Worm (Caenorhabditis elegans): ENCODE results near the gene T25G12.11.
"Not testable (repeated sequence)": the region's sequence is repeated elsewhere in the genome, so short reads cannot be mapped to it uniquely, and the experiment has no call there.

Gene T25G12.11

ce11 chrX:17255750-17256149 is 18.4 kb upstream of the T25G12.11 start:
- TF ChIP-seq dve-1 (tag; optimal IDR thresholded peaks at IDR 0.05; ENCODE audit: insufficient read depth) (peak; percentile 86), hlh-11 (tag; optimal IDR thresholded peaks at IDR 0.05) (peak; percentile 41), tra-1 (GFP tag; IDR thresholded peaks at IDR 0.05) (0 out of 2 replicates have a peak, but pooled peaks have one; percentile 66), nhr-48 (tag; optimal IDR thresholded peaks at IDR 0.05) (peak; percentile 56), dmd-6 (GFP tag; IDR thresholded peaks at IDR 0.05) (peak; percentile 74), pha-4 (GFP tag; IDR thresholded peaks at IDR 0.05) (peak; percentile 57), daf-16 (GFP tag; optimal IDR thresholded peaks at IDR 0.05) (peak in 1 of 2 experiments; percentile 19), daf-16 (tag; optimal IDR thresholded peaks at IDR 0.05) (peak; percentile 40), nhr-102 (tag; optimal IDR thresholded peaks at IDR 0.05) (peak; percentile 60)
- not testable (repeated sequence) for TF ChIP-seq pha-4 (tag; optimal IDR thresholded peaks at IDR 0.05)

ce11 chrX:17247260-17247659 is 9.9 kb upstream of the T25G12.11 start:
- TF ChIP-seq aha-1 (tag): peak; percentile 95
- TF ChIP-seq daf-16 (GFP tag; optimal IDR thresholded peaks at IDR 0.05): no peak
- TF ChIP-seq daf-16 (tag; optimal IDR thresholded peaks at IDR 0.05): peak; percentile 27
- TF ChIP-seq unc-130 (GFP tag; optimal IDR thresholded peaks at IDR 0.05): no peak

ce11 chrX:17243053-17243452 is 5.7 kb upstream of the T25G12.11 start, which contains the start of gene T25G12.13:
TSS of gene T25G12.13 (plus strand) at chrX:17243353.
- TF ChIP-seq nhr-28 (tag; optimal IDR thresholded peaks at IDR 0.05) (peak; percentile 39), fkh-10 (GFP tag; optimal IDR thresholded peaks at IDR 0.05) (no peak), lim-7 (GFP tag; IDR thresholded peaks at IDR 0.05) (no peak), zip-11 (GFP tag; IDR thresholded peaks at IDR 0.05) (no peak), daf-19 (GFP tag; conservative IDR thresholded peaks at IDR 0.05) (no peak), vab-7 (GFP tag; IDR thresholded peaks at IDR 0.05) (no peak), nhr-42 (GFP tag; IDR thresholded peaks at IDR 0.05) (no peak)

- TF ChIP-seq daf-16 (GFP tag; optimal IDR thresholded peaks at IDR 0.05): peak in 1 of 2 experiments; percentile 80
- peak; percentile 98 for TF ChIP-seq daf-16 (tag; optimal IDR thresholded peaks at IDR 0.05)
- peak; percentile 44 for TF ChIP-seq dmd-6 (GFP tag; IDR thresholded peaks at IDR 0.05)
- no peak for TF ChIP-seq dmd-8 (GFP tag; IDR thresholded peaks at IDR 0.05)
- TF ChIP-seq nhr-28 (tag; optimal IDR thresholded peaks at IDR 0.05): peak; percentile 52
- TF ChIP-seq egl-27 (tag; optimal IDR thresholded peaks at IDR 0.05): no peak
- peak in 1 of 2 experiments; percentile 3 for TF ChIP-seq hif-1 (tag; optimal IDR thresholded peaks at IDR 0.05)
- peak; percentile 43 for TF ChIP-seq hlh-30 (tag; optimal IDR thresholded peaks at IDR 0.05; ENCODE audit: insufficient read depth)
- peak in 1 of 2 experiments; percentile 87 for TF ChIP-seq unc-62 (GFP tag; optimal IDR thresholded peaks at IDR 0.05 in 1 of 2)
- TF ChIP-seq unc-62 (tag; optimal IDR thresholded peaks at IDR 0.05): no peak
- TF ChIP-seq dve-1 (tag; optimal IDR thresholded peaks at IDR 0.05; ENCODE audit: insufficient read depth): peak; percentile 28
- no peak for TF ChIP-seq nhr-25 (tag; optimal IDR thresholded peaks at IDR 0.05; ENCODE audit: borderline replicate concordance, insufficient read depth)
- TF ChIP-seq pha-4 (GFP tag; IDR thresholded peaks at IDR 0.05): no peak
- no peak for TF ChIP-seq pha-4 (tag; optimal IDR thresholded peaks at IDR 0.05)
- no peak for TF ChIP-seq snpc-1.2 (GFP tag; IDR thresholded peaks at IDR 0.05)
- TF ChIP-seq mdl-1 (tag; optimal IDR thresholded peaks at IDR 0.05): peak in 1 of 2 experiments; percentile 57
- peak; percentile 54 for TF ChIP-seq aha-1 (tag)
- TF ChIP-seq mes-2 (tag; optimal IDR thresholded peaks at IDR 0.05; ENCODE audit: poor library complexity, severe bottlenecking): peak; percentile 20
- peak; percentile 31 for TF ChIP-seq nhr-77 (tag; optimal IDR thresholded peaks at IDR 0.05)
- no peak for TF ChIP-seq pqm-1 (tag; optimal IDR thresholded peaks at IDR 0.05)
- peak; percentile 4 for TF ChIP-seq fkh-10 (GFP tag; optimal IDR thresholded peaks at IDR 0.05)
- peak; percentile 8 for TF ChIP-seq hlh-11 (tag; optimal IDR thresholded peaks at IDR 0.05)
- TF ChIP-seq ztf-11 (tag; optimal IDR thresholded peaks at IDR 0.05): no peak
These were observed 1.4 kb downstream of the T25G12.11 start, which contains the start of gene dhs-30 for ce11 chrX:17235749-17236561. TSS of gene dhs-30 (minus strand) at chrX:17235838.

Measured in whole organism, L4 larva.